Fruit fly (Drosophila melanogaster): Measurements from ENCODE around the gene CG11885.

CG11885 gene

DNA sequence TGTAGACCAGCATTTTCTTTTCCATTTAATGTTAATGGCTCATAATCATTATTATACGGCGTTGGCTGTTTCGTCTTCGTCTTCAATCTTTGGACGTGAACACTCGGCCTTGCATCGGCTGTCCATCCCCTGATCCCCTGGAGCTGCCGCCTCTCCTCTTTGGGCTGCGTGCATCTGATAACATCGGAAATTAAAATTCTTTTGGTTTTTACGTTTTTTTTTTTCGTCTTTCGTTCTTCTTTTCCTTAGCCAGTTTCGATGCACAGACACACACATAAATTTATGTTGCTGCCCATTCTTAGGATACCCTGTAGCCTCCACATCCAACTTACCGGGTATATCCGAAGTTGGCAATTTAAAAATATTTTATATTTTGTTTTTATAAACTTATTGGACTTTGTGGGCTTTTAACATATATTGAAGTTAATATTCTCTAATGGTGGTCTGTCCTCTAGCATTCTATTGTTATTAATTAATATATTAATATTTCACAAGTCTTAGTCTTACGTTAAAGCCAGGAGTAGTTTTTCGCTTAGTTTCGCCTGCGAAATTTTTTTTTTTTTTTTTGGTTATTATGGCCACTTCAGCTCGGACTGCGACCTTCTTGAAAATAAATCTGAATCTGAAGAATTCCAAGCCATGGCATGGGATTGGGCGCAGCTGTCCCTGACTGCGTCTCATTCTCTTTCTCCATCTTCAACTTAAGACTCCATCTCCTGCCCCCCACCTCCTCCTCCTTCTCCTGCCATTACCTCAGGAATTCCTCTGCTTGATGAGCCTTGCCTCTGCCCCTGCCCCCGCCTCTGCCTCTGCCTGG, 19.6 kb upstream of the CG11885 start (continued):
- no peak for TF ChIP-seq CG12299 (tag; optimal IDR thresholded peaks at IDR 0.05)
- no peak for TF ChIP-seq sug (tag; optimal IDR thresholded peaks at IDR 0.05)
- TF ChIP-seq CG10431 (GFP tag; optimal IDR thresholded peaks at IDR 0.05), result no peak
- no peak for TF ChIP-seq HLH54F (GFP tag; optimal IDR thresholded peaks at IDR 0.05)
- TF ChIP-seq HmgZ (tag; optimal IDR thresholded peaks at IDR 0.05), result no peak
- TF ChIP-seq CHES-1-like (GFP tag; optimal IDR thresholded peaks at IDR 0.05), result no peak
- TF ChIP-seq ase (GFP tag; IDR thresholded peaks at IDR 0.05), result no peak
- no peak for TF ChIP-seq gfzf (GFP tag; optimal IDR thresholded peaks at IDR 0.05)
- TF ChIP-seq eve (GFP tag; optimal IDR thresholded peaks at IDR 0.05), result no peak
- TF ChIP-seq sna (GFP tag; IDR thresholded peaks at IDR 0.05; ENCODE audit: partially characterized antibody), result no peak
- TF ChIP-seq Lhr (GFP tag; optimal IDR thresholded peaks at IDR 0.05), result peak; percentile 35
- no peak for TF ChIP-seq Myb (GFP tag; optimal IDR thresholded peaks at IDR 0.05)
- peak; percentile 20 for TF ChIP-seq tin (GFP tag; optimal IDR thresholded peaks at IDR 0.05)
- TF ChIP-seq BtbVII (GFP tag; optimal IDR thresholded peaks at IDR 0.05), result no peak
- no peak for TF ChIP-seq zfh2 (GFP tag; optimal IDR thresholded peaks at IDR 0.05)
- no peak for TF ChIP-seq Scr (GFP tag; IDR thresholded peaks at IDR 0.05; ENCODE audit: partially characterized antibody)
- no peak for TF ChIP-seq CG31388 (GFP tag; optimal IDR thresholded peaks at IDR 0.05)
- TF ChIP-seq dimm (GFP tag; IDR thresholded peaks at IDR 0.05), result no peak
- no peak for TF ChIP-seq h (optimal IDR thresholded peaks at IDR 0.05)
- no peak for TF ChIP-seq wek (GFP tag; optimal IDR thresholded peaks at IDR 0.05)
- no peak for TF ChIP-seq Dfd (GFP tag; optimal IDR thresholded peaks at IDR 0.05)
- TF ChIP-seq CG3281 (GFP tag; optimal IDR thresholded peaks at IDR 0.05), result no peak
- no peak for TF ChIP-seq CG11398 (GFP tag; optimal IDR thresholded peaks at IDR 0.05)
- TF ChIP-seq CG11093 (GFP tag; IDR thresholded peaks at IDR 0.05), result peak; percentile 44; the same call in 1 of the 3 replicates
- no peak for TF ChIP-seq ewg (GFP tag; optimal IDR thresholded peaks at IDR 0.05)
- TF ChIP-seq tna (GFP tag; IDR thresholded peaks at IDR 0.05; ENCODE audit: partially characterized antibody), result no peak
- no peak for TF ChIP-seq NK7.1 (GFP tag; optimal IDR thresholded peaks at IDR 0.05)
- TF ChIP-seq CTCF (GFP tag; optimal IDR thresholded peaks at IDR 0.05), result no peak
- no peak for TF ChIP-seq Doc3 (GFP tag; IDR thresholded peaks at IDR 0.05; ENCODE audit: partially characterized antibody)
- no peak for TF ChIP-seq CrebB (tag; optimal IDR thresholded peaks at IDR 0.05)
- TF ChIP-seq Ravus (GFP tag; IDR thresholded peaks at IDR 0.05), result no peak
- no peak for TF ChIP-seq yki (optimal IDR thresholded peaks at IDR 0.05)
- TF ChIP-seq phol (tag; optimal IDR thresholded peaks at IDR 0.05), result peak; percentile 79
- no peak for TF ChIP-seq CG11560 (tag; IDR thresholded peaks at IDR 0.05)
- no peak for TF ChIP-seq cwo (GFP tag; optimal IDR thresholded peaks at IDR 0.05)
- TF ChIP-seq CG17359 (tag; optimal IDR thresholded peaks at IDR 0.05), result peak; percentile 3
- TF ChIP-seq Dip3 (GFP tag; optimal IDR thresholded peaks at IDR 0.05), result no peak
- no peak for TF ChIP-seq CG2199 (GFP tag; IDR thresholded peaks at IDR 0.05)
- TF ChIP-seq CG16813 (GFP tag; IDR thresholded peaks at IDR 0.05; ENCODE audit: partially characterized antibody), result no peak
- TF ChIP-seq otp (GFP tag; IDR thresholded peaks at IDR 0.05), result no peak
- TF ChIP-seq onecut (GFP tag; IDR thresholded peaks at IDR 0.05), result no peak
- TF ChIP-seq crol (GFP tag; IDR thresholded peaks at IDR 0.05), result peak; percentile 73
- TF ChIP-seq ttk (GFP tag; IDR thresholded peaks at IDR 0.05), result no peak
- no peak for TF ChIP-seq sc (optimal IDR thresholded peaks at IDR 0.05)
- peak; percentile 45 for TF ChIP-seq sc (GFP tag; optimal IDR thresholded peaks at IDR 0.05)
- no peak for TF ChIP-seq fu2 (GFP tag; optimal IDR thresholded peaks at IDR 0.05)
- no peak for TF ChIP-seq CG2129 (GFP tag; IDR thresholded peaks at IDR 0.05; ENCODE audit: partially characterized antibody)
- peak; percentile 78 for TF ChIP-seq Xrp1 (GFP tag; IDR thresholded peaks at IDR 0.05)
- no peak for TF ChIP-seq Hmr (GFP tag; optimal IDR thresholded peaks at IDR 0.05)
- TF ChIP-seq gsb (GFP tag; IDR thresholded peaks at IDR 0.05), result no peak
- TF ChIP-seq Deaf1 (tag; optimal IDR thresholded peaks at IDR 0.05), result peak; percentile 5
- TF ChIP-seq E2f1 (GFP tag; IDR thresholded peaks at IDR 0.05), result no peak

All from whole organism, embryonic.